Worm (Caenorhabditis elegans) whole organism, L2 larva: ENCODE data around the gene nhr-59.

ENCODE experiments used
- F13H6.1 ChIP-seq: sonication (generic microtip); optimal IDR thresholded peaks from 2 replicates; lab custom pipeline; 2016; ENCODE audit warnings: missing genetic modification characterization, missing compliant biosample characterization
- ZK546.5 ChIP-seq: sonication (generic microtip); optimal IDR thresholded peaks from 2 replicates; lab custom pipeline; 2017; ENCODE audit warnings: missing biosample characterization, missing genetic modification characterization
- aly-2 ChIP-seq: fragments of 150-350 bp; optimal IDR thresholded peaks from 2 replicates; lab custom pipeline; 2014; ENCODE audit warnings: missing biosample characterization, missing genetic modification characterization
- ceh-82 ChIP-seq: fragments of 150-350 bp; optimal IDR thresholded peaks from 2 replicates; lab custom pipeline; 2014; ENCODE audit warnings: missing biosample characterization, missing genetic modification characterization
- lin-39 ChIP-seq: fragments of 150-350 bp; optimal IDR thresholded peaks from 2 replicates; lab custom pipeline; 2014; ENCODE audit warnings: missing biosample characterization, missing genetic modification reagents, missing genetic modification characterization
- lsy-2 ChIP-seq, 2 experiments: fragments of 150-350 bp in 1 of 2; sonication (generic microtip) in 1 of 2; optimal IDR thresholded peaks; 2 replicates each; lab custom pipeline; 2014 to 2017; ENCODE audit warnings: missing biosample characterization in 2 of 2, missing genetic modification characterization in 2 of 2
- mdl-1 ChIP-seq, 2 experiments: fragments of 150-350 bp in 1 of 2; sonication (generic microtip) in 1 of 2; optimal IDR thresholded peaks; 2 replicates each; lab custom pipeline; 2017; ENCODE audit warnings: missing biosample characterization in 2 of 2, missing genetic modification characterization in 2 of 2
- nhr-11 ChIP-seq: fragments of 150-350 bp; optimal IDR thresholded peaks from 2 replicates; lab custom pipeline; 2014; ENCODE audit warnings: missing biosample characterization, missing genetic modification characterization
- nhr-12 ChIP-seq: fragments of 150-350 bp; optimal IDR thresholded peaks from 2 replicates; lab custom pipeline; 2014; ENCODE audit warnings: missing biosample characterization, missing genetic modification characterization
- nhr-237 ChIP-seq: fragments of 150-350 bp; optimal IDR thresholded peaks from 2 replicates; lab custom pipeline; 2014; ENCODE audit warnings: missing biosample characterization, missing genetic modification characterization
- skn-1 ChIP-seq: sonication (generic microtip); optimal IDR thresholded peaks from 2 replicates; lab custom pipeline; 2017; ENCODE audit warnings: missing biosample characterization, missing genetic modification characterization
- unc-62 ChIP-seq: fragments of 150-350 bp; optimal IDR thresholded peaks from 2 replicates; lab custom pipeline; 2014; ENCODE audit warnings: missing biosample characterization, missing genetic modification reagents, missing genetic modification characterization
- ztf-11 ChIP-seq: sonication (generic microtip); optimal IDR thresholded peaks from 2 replicates; lab custom pipeline; 2017; ENCODE audit warnings: missing biosample characterization, missing genetic modification characterization

- TF ChIP-seq F13H6.1 (tag; lab: Kevin White, UChicago) (no peak), ztf-11 (tag; lab: Kevin White, UChicago) (no peak), aly-2 (tag; lab: Kevin White, UChicago) (no peak), lin-39 (no peak), lsy-2 (tag; optimal IDR thresholded peaks at IDR 0.05; lab: Kevin White, UChicago) (no peak), mdl-1 (tag; optimal IDR thresholded peaks at IDR 0.05; lab: Kevin White, UChicago) (no peak), ceh-82 (tag; lab: Kevin White, UChicago) (no peak), skn-1 (tag; lab: Kevin White, UChicago) (no peak), nhr-237 (tag; lab: Kevin White, UChicago) (no peak), ZK546.5 (tag; lab: Kevin White, UChicago) (no peak), unc-62 (GFP tag; lab: Kevin White, UChicago) (no peak), nhr-11 (tag; lab: Kevin White, UChicago) (no peak), nhr-12 (tag; lab: Kevin White, UChicago) (no peak)
Observed at ce11 chrV:2292240-2292639, 14.2 kb upstream of the nhr-59 start, which contains the start of gene nhr-115.
